Worm (Caenorhabditis elegans): ENCODE data around the gene Y54G2A.72.

DNA sequence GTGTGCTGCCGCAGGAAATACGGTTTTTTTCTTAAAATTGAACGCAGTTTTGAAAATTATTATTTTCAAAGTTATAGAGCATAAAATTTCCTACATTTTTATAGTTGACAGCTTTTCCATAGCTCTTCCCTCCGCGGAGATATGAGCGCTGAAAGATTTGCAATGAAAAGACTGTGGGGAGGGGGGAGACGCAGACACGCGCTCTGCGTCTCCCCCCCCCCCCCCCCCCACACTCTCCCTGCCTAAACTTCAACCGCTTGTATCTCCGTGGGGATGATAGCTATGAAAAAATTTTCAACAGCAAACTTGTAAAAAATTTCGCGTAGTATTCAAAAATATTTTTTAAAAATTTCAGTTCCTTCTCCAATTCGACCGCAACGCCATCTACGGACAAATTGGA, 16.5 kb upstream of the Y54G2A.72 start:
- no peak for TF ChIP-seq nhr-28 (tag; optimal IDR thresholded peaks at IDR 0.05)
- no peak for TF ChIP-seq blmp-1 (tag; optimal IDR thresholded peaks at IDR 0.05)
- no peak for TF ChIP-seq lsy-2 (tag; optimal IDR thresholded peaks at IDR 0.05)
- TF ChIP-seq pha-4 (tag; optimal IDR thresholded peaks at IDR 0.05), result no peak

Measured in whole organism, mixed stage, embryonic.